Worm (Caenorhabditis elegans) whole organism, L4 larva: ENCODE measurements around the gene F36D3.1.

Source experiments
- aly-2 ChIP-seq: sonication (generic microtip); optimal IDR thresholded peaks from 2 replicates; lab custom pipeline; 2018; ENCODE audit warnings: missing biosample characterization, missing genetic modification characterization
- ces-1 ChIP-seq: fragments of 150-350 bp; sonication (generic microtip); optimal IDR thresholded peaks from 4 replicates; lab custom pipeline; 2014; ENCODE audit warnings: missing biosample characterization, missing genetic modification reagents, missing genetic modification characterization
- hlh-11 ChIP-seq: fragments of 200-800 bp; sonication (Bioruptor generic); optimal IDR thresholded peaks from 2 replicates; lab custom pipeline; 2018; ENCODE audit warnings: mild to moderate bottlenecking, missing genetic modification characterization, missing compliant biosample characterization
- nhr-102 ChIP-seq: sonication (generic microtip); optimal IDR thresholded peaks from 2 replicates; lab custom pipeline; 2016; ENCODE audit warnings: mild to moderate bottlenecking, missing genetic modification characterization, moderate library complexity, missing compliant biosample characterization
- ztf-11 ChIP-seq: fragments of 150-350 bp; optimal IDR thresholded peaks from 2 replicates; lab custom pipeline; 2014; ENCODE audit warnings: missing biosample characterization, missing genetic modification characterization

DNA sequence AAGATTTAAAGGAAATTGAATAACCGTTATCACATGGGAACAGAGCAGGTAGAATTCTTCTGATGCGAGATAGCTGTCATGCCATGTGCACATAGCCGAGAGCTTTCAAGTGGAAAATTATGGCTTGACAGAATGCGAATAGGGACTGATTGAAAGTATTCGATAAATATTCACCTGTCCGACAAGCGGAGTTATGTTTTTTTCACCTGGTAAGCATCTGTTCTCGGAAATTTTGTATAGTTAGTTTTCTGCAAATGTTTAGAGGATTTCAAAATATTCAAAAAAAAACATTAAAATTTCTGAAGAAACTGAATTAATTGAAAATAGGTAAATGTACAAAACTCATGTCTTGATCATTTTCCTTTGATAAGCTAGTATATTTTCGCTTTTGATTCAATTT, 1.6 kb upstream of the F36D3.1 start, which contains the start of gene srh-136:
- TF ChIP-seq ztf-11 (no peak), nhr-102 (tag; lab: Kevin White, UChicago) (no peak), hlh-11 (tag; lab: Kevin White, UChicago) (no peak), aly-2 (tag; lab: Kevin White, UChicago) (no peak), ces-1 (GFP tag; lab: Kevin White, UChicago) (no peak)
